Fruit fly (Drosophila melanogaster) whole organism, embryonic: ENCODE results near the gene CG18598.
A peak's percentile ranks its signal among the peaks of the same experiment; 100 is the strongest.

Source experiments
- Ada2b ChIP-seq: fragments of 200-800 bp; sonication (Bioruptor generic); IDR thresholded peaks from 2 replicates; pipeline ENCODE4 v1.3.6; 2022; ENCODE audit warnings: missing biosample characterization, missing genetic modification characterization
- Atf-2 ChIP-seq: fragments of 200-800 bp; sonication (Bioruptor generic); optimal IDR thresholded peaks from 2 replicates; lab custom pipeline; 2016; ENCODE audit warnings: missing biosample characterization, missing genetic modification characterization
- CG11456 ChIP-seq: fragments of 200-800 bp; sonication (Bioruptor generic); IDR thresholded peaks from 3 replicates; pipeline ENCODE4 v1.3.6; 2022; ENCODE audit warnings: missing biosample characterization, missing genetic modification characterization
- CG12155 ChIP-seq: fragments of 200-800 bp; sonication (Bioruptor generic); optimal IDR thresholded peaks from 3 replicates; lab custom pipeline; 2016; ENCODE audit warnings: missing biosample characterization, missing genetic modification characterization
- CG13287 ChIP-seq: fragments of 200-800 bp; sonication (Bioruptor generic); IDR thresholded peaks from 2 replicates; pipeline ENCODE4 v1.3.6; 2022; ENCODE audit warnings: missing biosample characterization, missing genetic modification characterization; ENCODE audit not compliant: partially characterized antibody
- CG1602 ChIP-seq: fragments of 200-800 bp; sonication (Bioruptor generic); optimal IDR thresholded peaks from 3 replicates; lab custom pipeline; 2016; ENCODE audit warnings: missing biosample characterization, missing genetic modification characterization
- CG18011 ChIP-seq: fragments of 200-800 bp; sonication (Bioruptor generic); optimal IDR thresholded peaks from 2 replicates; lab custom pipeline; 2017; ENCODE audit warnings: missing biosample characterization, missing genetic modification characterization, mild to moderate bottlenecking, moderate library complexity, missing genotype
- CG2889 ChIP-seq: fragments of 200-800 bp; sonication (Bioruptor generic); IDR thresholded peaks from 3 replicates; pipeline ENCODE4 v1.3.6; 2022; ENCODE audit warnings: missing biosample characterization, missing genetic modification characterization
- CG30403 ChIP-seq: fragments of 200-800 bp; sonication (Bioruptor generic); optimal IDR thresholded peaks from 3 replicates; lab custom pipeline; 2016; ENCODE audit warnings: missing biosample characterization, missing genetic modification characterization
- CG3065 ChIP-seq: fragments of 200-800 bp; sonication (Bioruptor generic); optimal IDR thresholded peaks from 2 replicates; lab custom pipeline; 2016; ENCODE audit warnings: missing biosample characterization, missing genetic modification characterization
- CG32532 ChIP-seq: fragments of 200-800 bp; sonication (Bioruptor generic); IDR thresholded peaks from 2 replicates; pipeline ENCODE4 v1.3.6; 2022; ENCODE audit warnings: missing biosample characterization, missing genetic modification characterization
- CG4360 ChIP-seq: fragments of 200-800 bp; sonication (Bioruptor generic); IDR thresholded peaks from 2 replicates; pipeline ENCODE4 v1.3.6; 2022; ENCODE audit warnings: missing biosample characterization, missing genetic modification characterization
- CG6765 ChIP-seq: fragments of 200-800 bp; sonication (Bioruptor generic); optimal IDR thresholded peaks from 3 replicates; lab custom pipeline; 2017; ENCODE audit warnings: missing biosample characterization, mild to moderate bottlenecking, missing genetic modification characterization
- CG7987 ChIP-seq: fragments of 200-800 bp; sonication (Bioruptor generic); optimal IDR thresholded peaks from 2 replicates; lab custom pipeline; 2018; ENCODE audit warnings: missing biosample characterization, mild to moderate bottlenecking, missing genetic modification characterization, moderate library complexity
- CG8478 ChIP-seq: fragments of >200 bp; optimal IDR thresholded peaks from 2 replicates; lab custom pipeline; 2018
- Camta ChIP-seq: fragments of 200-800 bp; sonication (Bioruptor generic); optimal IDR thresholded peaks from 2 replicates; lab custom pipeline; 2016; ENCODE audit warnings: missing biosample characterization, missing genetic modification characterization
- Doc3 ChIP-seq: fragments of 200-800 bp; sonication (Bioruptor generic); IDR thresholded peaks from 3 replicates; pipeline ENCODE4 v1.3.6; 2022; ENCODE audit warnings: missing biosample characterization, missing genetic modification characterization; ENCODE audit not compliant: partially characterized antibody
- Dp ChIP-seq: fragments of 200-800 bp; sonication (Bioruptor generic); optimal IDR thresholded peaks from 2 replicates; lab custom pipeline; 2018; ENCODE audit warnings: missing biosample characterization, mild to moderate bottlenecking, missing genetic modification characterization, moderate library complexity
- E2f2 ChIP-seq: fragments of 200-800 bp; sonication (Bioruptor generic); IDR thresholded peaks from 2 replicates; pipeline ENCODE4 v1.3.6; 2022; ENCODE audit warnings: missing biosample characterization, missing genetic modification characterization
- Eip74EF ChIP-seq, 2 experiments: fragments of 200-800 bp in 1 of 2; fragments of >200 bp in 1 of 2; sonication (Bioruptor generic) in 1 of 2; optimal IDR thresholded peaks; 2 replicates each; lab custom pipeline; 2017 to 2019; ENCODE audit warnings: missing biosample characterization in 2 of 2, missing genetic modification characterization in 2 of 2, mild to moderate bottlenecking in 1 of 2, moderate library complexity in 1 of 2
- Hr39 ChIP-seq: fragments of >200 bp; optimal IDR thresholded peaks from 2 replicates; lab custom pipeline; 2017
- Mrtf ChIP-seq: fragments of 200-800 bp; sonication (Bioruptor generic); IDR thresholded peaks from 3 replicates; pipeline ENCODE4 v1.3.6; 2022; ENCODE audit warnings: missing biosample characterization, missing genetic modification characterization
- NFAT ChIP-seq: fragments of 200-800 bp; sonication (Bioruptor generic); IDR thresholded peaks from 2 replicates; pipeline ENCODE4 v1.3.6; 2022; ENCODE audit warnings: missing biosample characterization, missing genetic modification characterization
- Nf-YA ChIP-seq: fragments of 200-800 bp; sonication (Bioruptor generic); IDR thresholded peaks from 2 replicates; pipeline ENCODE4 v1.3.6; 2022; ENCODE audit warnings: missing biosample characterization, missing genetic modification characterization
- Poxn ChIP-seq: fragments of 200-800 bp; sonication (Bioruptor generic); IDR thresholded peaks from 2 replicates; pipeline ENCODE4 v1.3.6; 2022; ENCODE audit warnings: missing biosample characterization, missing genetic modification characterization
- Ptx1 ChIP-seq: fragments of 200-800 bp; sonication (Bioruptor generic); IDR thresholded peaks from 2 replicates; pipeline ENCODE4 v1.3.6; 2022; ENCODE audit warnings: missing biosample characterization, missing genetic modification characterization
- Ravus ChIP-seq: fragments of 200-800 bp; sonication (Bioruptor generic); IDR thresholded peaks from 2 replicates; pipeline ENCODE4 v1.3.6; 2022; ENCODE audit warnings: missing biosample characterization, missing genetic modification characterization
- cato ChIP-seq: fragments of 200-800 bp; sonication (Bioruptor generic); optimal IDR thresholded peaks from 2 replicates; lab custom pipeline; 2016; ENCODE audit warnings: missing biosample characterization, missing genetic modification characterization, borderline replicate concordance
- chif ChIP-seq, 2 experiments: fragments of 200-800 bp; sonication (Bioruptor generic); optimal IDR thresholded peaks; 3 replicates each; lab custom pipeline; 2016; ENCODE audit warnings: missing biosample characterization in 2 of 2, missing genetic modification characterization in 2 of 2
- eve ChIP-seq, 2 experiments: fragments of >200 bp; optimal IDR thresholded peaks; 2 replicates each; lab custom pipeline; 2017; ENCODE audit warnings: missing biosample characterization in 2 of 2, missing genetic modification characterization in 2 of 2
- ftz-f1 ChIP-seq: fragments of 200-800 bp; sonication (Bioruptor generic); optimal IDR thresholded peaks from 2 replicates; lab custom pipeline; 2016; ENCODE audit warnings: missing biosample characterization, missing genetic modification characterization
- fu2 ChIP-seq: fragments of 200-800 bp; sonication (Bioruptor generic); optimal IDR thresholded peaks from 2 replicates; lab custom pipeline; 2016; ENCODE audit warnings: missing biosample characterization, missing genetic modification characterization
- hth ChIP-seq: fragments of >200 bp; optimal IDR thresholded peaks from 2 replicates; lab custom pipeline; 2017; ENCODE audit warnings: inconsistent platforms
- ken ChIP-seq: fragments of 200-800 bp; sonication (Bioruptor generic); IDR thresholded peaks from 3 replicates; pipeline ENCODE4 v1.3.6; 2022; ENCODE audit warnings: missing biosample characterization, missing genetic modification characterization
- klu ChIP-seq: fragments of 200-800 bp; sonication (Bioruptor generic); IDR thresholded peaks from 2 replicates; pipeline ENCODE4 v1.3.6; 2022; ENCODE audit warnings: missing biosample characterization, missing genetic modification characterization
- nau ChIP-seq: fragments of 200-800 bp; sonication (Bioruptor generic); optimal IDR thresholded peaks from 3 replicates; lab custom pipeline; 2017; ENCODE audit warnings: missing biosample characterization, mild to moderate bottlenecking, missing genetic modification characterization, missing genetic modification reagents
- nerfin-2 ChIP-seq: fragments of 200-800 bp; sonication (Bioruptor generic); IDR thresholded peaks from 2 replicates; pipeline ENCODE4 v1.3.6; 2022; ENCODE audit warnings: missing biosample characterization, missing genetic modification characterization; ENCODE audit not compliant: partially characterized antibody
- otp ChIP-seq: fragments of 200-800 bp; sonication (Bioruptor generic); IDR thresholded peaks from 3 replicates; pipeline ENCODE4, ENCODE4 v1.3.6; 2022; ENCODE audit warnings: missing biosample characterization, missing genetic modification characterization
- pho ChIP-seq: fragments of 200-800 bp; sonication (Bioruptor generic); optimal IDR thresholded peaks from 2 replicates; lab custom pipeline; 2016; ENCODE audit warnings: missing biosample characterization, missing genetic modification characterization
- prd ChIP-seq, 3 experiments: fragments of >200 bp in 2 of 3; fragments of 200-800 bp in 1 of 3; sonication (Bioruptor generic) in 1 of 3; optimal IDR thresholded peaks in 2 of 3; IDR thresholded peaks in 1 of 3; 2 replicates in 2 of 3; 3 replicates in 1 of 3; pipeline versions ENCODE4 v1.3.6 to Lab custom; 2017 to 2022; ENCODE audit warnings: missing biosample characterization in 1 of 3, missing genetic modification characterization in 1 of 3
- psq ChIP-seq: fragments of 200-800 bp; sonication (Bioruptor generic); optimal IDR thresholded peaks from 2 replicates; lab custom pipeline; 2017; ENCODE audit warnings: missing biosample characterization, missing genetic modification characterization
- pum ChIP-seq: fragments of 200-800 bp; sonication (Bioruptor generic); optimal IDR thresholded peaks from 2 replicates; lab custom pipeline; 2016; ENCODE audit warnings: missing biosample characterization, missing genetic modification characterization
- repo ChIP-seq: fragments of 200-800 bp; sonication (Bioruptor generic); optimal IDR thresholded peaks from 2 replicates; lab custom pipeline; 2016; ENCODE audit warnings: missing biosample characterization, missing genetic modification characterization
- sens ChIP-seq: fragments of 200-800 bp; sonication (Bioruptor generic); peaks from one replicate; lab custom pipeline; 2016; ENCODE audit warnings: missing biosample characterization, missing genetic modification characterization
- sens-2 ChIP-seq: fragments of 200-800 bp; sonication (Bioruptor generic); IDR thresholded peaks from 2 replicates; pipeline ENCODE4 v1.3.6; 2022; ENCODE audit warnings: missing biosample characterization, missing genetic modification characterization
- seq ChIP-seq: fragments of 200-800 bp; sonication (Bioruptor generic); IDR thresholded peaks from 2 replicates; pipeline ENCODE4 v1.3.6; 2022; ENCODE audit warnings: missing biosample characterization, missing genetic modification characterization
- shn ChIP-seq: fragments of 200-800 bp; sonication (Bioruptor generic); optimal IDR thresholded peaks from 3 replicates; lab custom pipeline; 2016; ENCODE audit warnings: missing biosample characterization, missing genetic modification characterization
- sr ChIP-seq: fragments of 200-800 bp; sonication (Bioruptor generic); IDR thresholded peaks from 3 replicates; pipeline ENCODE4 v1.3.6; 2022; ENCODE audit warnings: missing biosample characterization, missing genetic modification characterization
- trh ChIP-seq: fragments of 200-800 bp; sonication (Bioruptor generic); optimal IDR thresholded peaks from 2 replicates; lab custom pipeline; 2016; ENCODE audit warnings: missing biosample characterization, missing genetic modification characterization
- ttk ChIP-seq: fragments of 200-800 bp; sonication (Bioruptor generic); IDR thresholded peaks from 2 replicates; pipeline ENCODE4 v2.1.2; 2022; ENCODE audit warnings: missing biosample characterization, missing genetic modification characterization
- usp ChIP-seq: fragments of >200 bp; optimal IDR thresholded peaks from 2 replicates; lab custom pipeline; 2017; ENCODE audit warnings: missing biosample characterization, missing genetic modification characterization
- zf30C ChIP-seq: fragments of 200-800 bp; sonication (Bioruptor generic); optimal IDR thresholded peaks from 3 replicates; lab custom pipeline; 2018; ENCODE audit warnings: missing biosample characterization, mild to moderate bottlenecking, missing genetic modification characterization

The CG18598 gene

DNA sequence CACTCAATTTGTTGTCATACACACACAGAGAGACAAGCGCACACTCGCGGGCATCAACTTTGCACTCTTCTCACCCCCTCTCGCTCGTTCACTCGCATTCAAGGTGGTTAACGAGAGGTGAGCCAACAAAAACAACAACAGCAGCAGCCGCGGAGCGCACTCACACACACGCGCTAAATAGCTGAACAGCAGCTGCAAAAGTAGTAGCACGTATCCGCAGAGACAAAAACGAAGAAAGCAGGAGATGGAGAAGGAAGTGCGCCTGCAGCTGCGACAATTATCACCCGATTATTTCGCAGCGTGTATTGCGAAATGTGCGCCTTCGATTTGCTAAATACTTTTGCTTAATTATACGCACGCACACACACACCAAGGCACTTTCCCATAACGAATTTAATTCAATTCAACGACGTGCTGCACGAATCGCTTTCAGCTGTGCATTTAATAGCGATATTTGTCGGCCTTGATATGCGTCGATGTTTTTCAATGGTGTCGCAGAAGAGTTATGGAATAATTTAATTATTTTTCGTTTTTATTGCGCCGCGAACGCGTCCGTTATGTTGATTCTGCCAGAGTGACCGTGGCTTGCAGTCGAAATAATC, 47.5 kb downstream of the CG18598 start (continued):
- no peak for TF ChIP-seq NFAT
- no peak for TF ChIP-seq usp (GFP tag; lab: Kevin White, UChicago)
- TF ChIP-seq psq (GFP tag; lab: Kevin White, UChicago): no peak
- no peak for TF ChIP-seq klu (GFP tag; lab: Robert Waterston, UW)
- TF ChIP-seq nau (GFP tag; lab: Kevin White, UChicago): no peak
- no peak for TF ChIP-seq Hr39 (lab: Kevin White, UChicago)
- TF ChIP-seq Ada2b (GFP tag; lab: Robert Waterston, UW): no peak
- TF ChIP-seq Dp (GFP tag; lab: Kevin White, UChicago): no peak
- TF ChIP-seq CG12155 (GFP tag; lab: Kevin White, UChicago): peak; percentile 54
- peak; percentile 97 for TF ChIP-seq ftz-f1 (GFP tag; lab: Kevin White, UChicago)
- peak; percentile 68 for TF ChIP-seq sens (GFP tag; lab: Kevin White, UChicago)
- no peak for TF ChIP-seq Poxn (GFP tag; lab: Robert Waterston, UW)
- no peak for TF ChIP-seq CG13287 (GFP tag; lab: Robert Waterston, UW)
- TF ChIP-seq otp: peak; percentile 70; the same call in 1 of the 3 replicates
- TF ChIP-seq CG8478 (lab: Kevin White, UChicago): peak; percentile 12
- 0 out of 3 replicates have a peak, but pooled peaks have one; percentile 26 for TF ChIP-seq CG2889 (GFP tag; lab: Robert Waterston, UW)
- no peak for TF ChIP-seq sens-2
- no peak for TF ChIP-seq CG3065 (GFP tag; lab: Kevin White, UChicago)
- TF ChIP-seq Atf-2 (GFP tag; lab: Kevin White, UChicago): no peak
- TF ChIP-seq hth (lab: Kevin White, UChicago): no peak
- no peak for TF ChIP-seq Doc3 (GFP tag; lab: Robert Waterston, UW)
- TF ChIP-seq pum (GFP tag; lab: Kevin White, UChicago): no peak
- TF ChIP-seq zf30C (GFP tag; lab: Kevin White, UChicago): no peak
- TF ChIP-seq Ravus (GFP tag; lab: Robert Waterston, UW): no peak
- TF ChIP-seq prd (optimal IDR thresholded peaks at IDR 0.05; lab: Kevin White, UChicago): no peak
- peak; percentile 58 for TF ChIP-seq prd (GFP tag; IDR thresholded peaks at IDR 0.05; lab: Robert Waterston, UW)
- no peak for TF ChIP-seq Mrtf (GFP tag; lab: Robert Waterston, UW)
- TF ChIP-seq CG11456 (GFP tag; lab: Robert Waterston, UW): no peak
- TF ChIP-seq pho: no peak
- TF ChIP-seq Camta: no peak
- TF ChIP-seq chif (GFP tag; optimal IDR thresholded peaks at IDR 0.05; lab: Kevin White, UChicago): no peak
- TF ChIP-seq ttk (GFP tag; lab: Robert Waterston, UW): peak; percentile 39; the same call in 1 of the 2 replicates
- TF ChIP-seq ken (GFP tag; lab: Robert Waterston, UW): no peak; the same call in 2 of the 3 replicates
- TF ChIP-seq trh: no peak
- no peak for TF ChIP-seq fu2 (GFP tag; lab: Kevin White, UChicago)
- TF ChIP-seq CG1602: no peak
- no peak for TF ChIP-seq repo (GFP tag; lab: Kevin White, UChicago)
- TF ChIP-seq CG18011: no peak
- TF ChIP-seq cato: no peak
- TF ChIP-seq CG30403: no peak
- no peak for TF ChIP-seq Eip74EF (GFP tag; optimal IDR thresholded peaks at IDR 0.05; lab: Kevin White, UChicago)
- no peak for TF ChIP-seq nerfin-2 (GFP tag; lab: Robert Waterston, UW)
- TF ChIP-seq seq (GFP tag; lab: Robert Waterston, UW): peak; percentile 74
- TF ChIP-seq Nf-YA (GFP tag; lab: Robert Waterston, UW): no peak
- TF ChIP-seq Ptx1 (GFP tag; lab: Robert Waterston, UW): 0 out of 2 replicates have a peak, but pooled peaks have one; percentile 23
- no peak for TF ChIP-seq eve (GFP tag; optimal IDR thresholded peaks at IDR 0.05; lab: Kevin White, UChicago)
- no peak for TF ChIP-seq CG6765 (GFP tag; lab: Kevin White, UChicago)
- TF ChIP-seq sr (GFP tag; lab: Robert Waterston, UW): no peak
- TF ChIP-seq E2f2 (GFP tag; lab: Robert Waterston, UW): no peak
- no peak for TF ChIP-seq shn (GFP tag; lab: Kevin White, UChicago)
- TF ChIP-seq CG4360 (GFP tag; lab: Robert Waterston, UW): peak; percentile 95
- peak; percentile 56 for TF ChIP-seq CG32532 (GFP tag; lab: Robert Waterston, UW)
- TF ChIP-seq CG7987 (GFP tag; lab: Kevin White, UChicago): peak; percentile 23
